Worm (Caenorhabditis elegans) whole organism, late embryonic: Measurements from ENCODE around the gene F23B2.7.

Source experiments
- C08G9.2 ChIP-seq: sonication (generic microtip); optimal IDR thresholded peaks from 2 replicates; lab custom pipeline; 2016; ENCODE audit warnings: mild to moderate bottlenecking, missing genetic modification characterization, moderate library complexity, missing compliant biosample characterization
- C38D4.7 ChIP-seq: fragments of 200-800 bp; sonication (Bioruptor generic); optimal IDR thresholded peaks from 2 replicates; lab custom pipeline; 2018; ENCODE audit warnings: mild to moderate bottlenecking, missing genetic modification characterization, moderate library complexity, missing compliant biosample characterization
- F13H6.1 ChIP-seq: sonication (generic microtip); optimal IDR thresholded peaks from 2 replicates; lab custom pipeline; 2016; ENCODE audit warnings: missing genetic modification characterization, missing compliant biosample characterization
- K02D7.2 ChIP-seq: sonication (generic microtip); optimal IDR thresholded peaks from 2 replicates; lab custom pipeline; 2017; ENCODE audit warnings: mild to moderate bottlenecking, missing genetic modification characterization, missing compliant biosample characterization
- Y22D7AL.16 ChIP-seq: sonication (generic microtip); optimal IDR thresholded peaks from 2 replicates; lab custom pipeline; 2016; ENCODE audit warnings: missing genetic modification characterization, missing compliant biosample characterization
- ama-1 ChIP-seq: fragments of 150-350 bp; optimal IDR thresholded peaks from 2 replicates; lab custom pipeline; 2014
- ceh-18 ChIP-seq: sonication (generic microtip); optimal IDR thresholded peaks from 2 replicates; lab custom pipeline; 2016; ENCODE audit warnings: missing genetic modification characterization, missing compliant biosample characterization
- ceh-19 ChIP-seq: fragments of 200-800 bp; sonication (Bioruptor generic); optimal IDR thresholded peaks from 2 replicates; lab custom pipeline; 2018; ENCODE audit warnings: mild to moderate bottlenecking, missing genetic modification characterization, missing compliant biosample characterization
- ceh-22 ChIP-seq: sonication (generic microtip); optimal IDR thresholded peaks from 2 replicates; lab custom pipeline; 2017; ENCODE audit warnings: missing biosample characterization, missing genetic modification characterization
- ceh-30 ChIP-seq: fragments of 150-350 bp; optimal IDR thresholded peaks from 2 replicates; lab custom pipeline; 2014; ENCODE audit warnings: missing biosample characterization, missing genetic modification characterization
- ceh-34 ChIP-seq: sonication (generic microtip); optimal IDR thresholded peaks from 2 replicates; lab custom pipeline; 2016; ENCODE audit warnings: mild to moderate bottlenecking, missing genetic modification characterization, missing compliant biosample characterization
- ceh-45 ChIP-seq: fragments of 200-800 bp; sonication (Bioruptor generic); IDR thresholded peaks from 2 replicates; pipeline ENCODE4 v1.3.6; 2022; ENCODE audit warnings: missing genetic modification reagents, missing genetic modification characterization, missing compliant biosample characterization
- ceh-48 ChIP-seq: sonication (generic microtip); optimal IDR thresholded peaks from 2 replicates; lab custom pipeline; 2016; ENCODE audit warnings: missing genetic modification characterization, inconsistent platforms, missing compliant biosample characterization
- ceh-6 ChIP-seq: fragments of 200-800 bp; sonication (Bioruptor generic); optimal IDR thresholded peaks from 2 replicates; lab custom pipeline; 2018; ENCODE audit warnings: mild to moderate bottlenecking, missing genetic modification characterization, missing compliant biosample characterization
- ceh-9 ChIP-seq: sonication (generic microtip); optimal IDR thresholded peaks from 2 replicates; lab custom pipeline; 2016; ENCODE audit warnings: mild to moderate bottlenecking, missing genetic modification characterization, inconsistent platforms, missing compliant biosample characterization
- dve-1 ChIP-seq: sonication (generic microtip); optimal IDR thresholded peaks from 2 replicates; lab custom pipeline; 2017; ENCODE audit warnings: antibody characterized with exemption, mild to moderate bottlenecking, missing genetic modification characterization, missing compliant biosample characterization
- eyg-1 ChIP-seq: sonication (generic microtip); optimal IDR thresholded peaks from 2 replicates; lab custom pipeline; 2016; ENCODE audit warnings: missing genotype, missing genetic modification characterization, missing compliant biosample characterization
- gmeb-2 ChIP-seq: sonication (generic microtip); optimal IDR thresholded peaks from 2 replicates; lab custom pipeline; 2016; ENCODE audit warnings: missing genetic modification characterization, inconsistent platforms, missing compliant biosample characterization
- hlh-13 ChIP-seq: fragments of 200-800 bp; sonication (Bioruptor generic); optimal IDR thresholded peaks from 2 replicates; lab custom pipeline; 2018; ENCODE audit warnings: mild to moderate bottlenecking, missing genetic modification characterization, missing compliant biosample characterization
- hlh-30 ChIP-seq: sonication (generic microtip); optimal IDR thresholded peaks from 2 replicates; lab custom pipeline; 2017; ENCODE audit warnings: antibody characterized with exemption, missing genetic modification characterization, missing compliant biosample characterization; ENCODE audit not compliant: insufficient read depth
- hlh-8 ChIP-seq: sonication (generic microtip); optimal IDR thresholded peaks from 2 replicates; lab custom pipeline; 2016; ENCODE audit warnings: missing genotype, missing genetic modification characterization, missing compliant biosample characterization
- lim-6 ChIP-seq: sonication (generic microtip); optimal IDR thresholded peaks from 2 replicates; lab custom pipeline; 2016; ENCODE audit warnings: missing genetic modification characterization, missing compliant biosample characterization
- madf-2 ChIP-seq: sonication (generic microtip); optimal IDR thresholded peaks from 2 replicates; lab custom pipeline; 2017; ENCODE audit warnings: missing genetic modification characterization, missing compliant biosample characterization
- mec-3 ChIP-seq: sonication (generic microtip); optimal IDR thresholded peaks from 2 replicates; lab custom pipeline; 2016; ENCODE audit warnings: borderline replicate concordance, missing genetic modification characterization, missing compliant biosample characterization
- nfya-1 ChIP-seq: sonication (generic microtip); optimal IDR thresholded peaks from 2 replicates; lab custom pipeline; 2017; ENCODE audit warnings: missing genetic modification characterization, mild to moderate bottlenecking, missing compliant biosample characterization, antibody characterized with exemption, moderate library complexity
- odd-2 ChIP-seq: sonication (generic microtip); optimal IDR thresholded peaks from 2 replicates; lab custom pipeline; 2017; ENCODE audit warnings: antibody characterized with exemption, mild to moderate bottlenecking, missing genetic modification characterization, missing compliant biosample characterization
- pat-9 ChIP-seq: fragments of 200-800 bp; sonication (Bioruptor generic); optimal IDR thresholded peaks from 2 replicates; lab custom pipeline; 2018; ENCODE audit warnings: mild to moderate bottlenecking, missing genetic modification characterization, moderate library complexity, missing compliant biosample characterization
- pha-4 ChIP-seq: fragments of 150-350 bp; optimal IDR thresholded peaks from 2 replicates; lab custom pipeline; 2018; ENCODE audit warnings: missing biosample characterization, missing genetic modification reagents, missing genetic modification characterization
- pros-1 ChIP-seq: fragments of 150-350 bp; optimal IDR thresholded peaks from 2 replicates; lab custom pipeline; 2014; ENCODE audit warnings: missing biosample characterization, missing genetic modification reagents, missing genetic modification characterization
- ref-2 ChIP-seq: sonication (generic microtip); optimal IDR thresholded peaks from 2 replicates; lab custom pipeline; 2016; ENCODE audit warnings: missing genetic modification characterization, missing compliant biosample characterization
- rnt-1 ChIP-seq: sonication (generic microtip); optimal IDR thresholded peaks from 2 replicates; lab custom pipeline; 2016; ENCODE audit warnings: missing genetic modification characterization, missing compliant biosample characterization
- sdc-2 ChIP-seq: sonication (generic microtip); optimal IDR thresholded peaks from 2 replicates; lab custom pipeline; 2016; ENCODE audit warnings: missing genotype, missing genetic modification characterization, missing compliant biosample characterization
- sox-2 ChIP-seq: fragments of 200-800 bp; sonication (Bioruptor generic); IDR thresholded peaks from 2 replicates; pipeline ENCODE4 v1.3.6; 2022; ENCODE audit warnings: missing genetic modification reagents, missing genetic modification characterization, missing compliant biosample characterization
- tbx-7 ChIP-seq: sonication (generic microtip); optimal IDR thresholded peaks from 2 replicates; lab custom pipeline; 2016; ENCODE audit warnings: missing genotype, missing genetic modification characterization, missing compliant biosample characterization
- ttx-3 ChIP-seq: sonication (generic microtip); optimal IDR thresholded peaks from 2 replicates; lab custom pipeline; 2016; ENCODE audit warnings: missing genetic modification reagents, missing genetic modification characterization, missing compliant biosample characterization
- unc-3 ChIP-seq, 2 experiments: fragments of 200-800 bp in 1 of 2; sonication (Bioruptor generic) in 1 of 2; sonication (generic microtip) in 1 of 2; conservative IDR thresholded peaks in 1 of 2; optimal IDR thresholded peaks in 1 of 2; 2 replicates each; pipeline versions ENCODE4 v1.3.6 to Lab custom; 2016 to 2022; ENCODE audit warnings: missing compliant biosample characterization in 2 of 2, missing genetic modification characterization in 2 of 2, missing genetic modification reagents in 1 of 2
- unc-42 ChIP-seq: sonication (generic microtip); optimal IDR thresholded peaks from 2 replicates; lab custom pipeline; 2016; ENCODE audit warnings: missing genotype, missing genetic modification characterization, missing compliant biosample characterization
- unc-55 ChIP-seq: sonication (generic microtip); optimal IDR thresholded peaks from 2 replicates; lab custom pipeline; 2017; ENCODE audit warnings: missing biosample characterization, missing genetic modification reagents, missing genetic modification characterization
- unc-86 ChIP-seq: sonication (generic microtip); optimal IDR thresholded peaks from 2 replicates; lab custom pipeline; 2016; ENCODE audit warnings: missing genetic modification characterization, missing compliant biosample characterization

F23B2.7 gene

ce11 chrIV:9118792-9119191 lies 31.5 kb upstream of the F23B2.7 start, which contains the start of gene nrfl-1:
Gene nrfl-1 (plus strand): TSS chrIV:9119092.
- no peak for TF ChIP-seq mec-3 (tag; lab: Kevin White, UChicago)
- TF ChIP-seq dve-1, result no peak
- TF ChIP-seq ceh-45, result no peak
- no peak for TF ChIP-seq rnt-1 (tag; lab: Kevin White, UChicago)
- TF ChIP-seq pros-1 (tag; lab: Kevin White, UChicago), result no peak
- TF ChIP-seq eyg-1 (tag; lab: Kevin White, UChicago), result no peak
- no peak for TF ChIP-seq ceh-6
- TF ChIP-seq C38D4.7, result no peak
- TF ChIP-seq lim-6 (tag; lab: Kevin White, UChicago), result no peak
- no peak for TF ChIP-seq ceh-9 (tag; lab: Kevin White, UChicago)
- no peak for TF ChIP-seq sdc-2 (tag; lab: Kevin White, UChicago)
- TF ChIP-seq madf-2 (tag; lab: Kevin White, UChicago), result no peak
- no peak for TF ChIP-seq gmeb-2 (tag; lab: Kevin White, UChicago)
- TF ChIP-seq unc-3 (GFP tag; conservative IDR thresholded peaks at IDR 0.05; lab: Robert Waterston, UW), result no peak
- no peak for TF ChIP-seq unc-3 (tag; optimal IDR thresholded peaks at IDR 0.05; lab: Kevin White, UChicago)
- no peak for TF ChIP-seq pha-4
- TF ChIP-seq K02D7.2, result no peak
- TF ChIP-seq ceh-22 (tag; lab: Kevin White, UChicago), result no peak
- TF ChIP-seq nfya-1, result no peak
- TF ChIP-seq ttx-3 (tag; lab: Kevin White, UChicago), result no peak
- TF ChIP-seq, all 69 proteins: peak for 0

DNA sequence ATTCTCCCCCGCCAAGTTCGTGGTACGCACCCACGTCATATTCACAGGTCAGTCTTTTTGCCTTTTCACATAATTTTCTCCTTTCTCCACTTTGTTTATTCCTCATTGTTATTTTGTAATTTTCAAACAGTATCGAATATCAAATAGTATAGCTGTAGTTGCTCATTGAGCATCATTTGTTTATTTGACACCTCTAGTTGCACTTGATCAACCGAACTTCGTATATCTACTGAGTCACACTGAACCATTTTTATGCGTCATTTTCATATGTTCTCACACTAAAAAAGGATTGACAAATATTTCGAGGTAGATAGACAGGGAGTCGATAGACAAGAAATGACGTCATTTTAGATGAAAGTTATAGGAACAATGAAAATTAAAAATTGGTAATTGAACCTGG lies 30.1 kb upstream of the F23B2.7 start:
- no peak for TF ChIP-seq madf-2 (tag; lab: Kevin White, UChicago)

DNA sequence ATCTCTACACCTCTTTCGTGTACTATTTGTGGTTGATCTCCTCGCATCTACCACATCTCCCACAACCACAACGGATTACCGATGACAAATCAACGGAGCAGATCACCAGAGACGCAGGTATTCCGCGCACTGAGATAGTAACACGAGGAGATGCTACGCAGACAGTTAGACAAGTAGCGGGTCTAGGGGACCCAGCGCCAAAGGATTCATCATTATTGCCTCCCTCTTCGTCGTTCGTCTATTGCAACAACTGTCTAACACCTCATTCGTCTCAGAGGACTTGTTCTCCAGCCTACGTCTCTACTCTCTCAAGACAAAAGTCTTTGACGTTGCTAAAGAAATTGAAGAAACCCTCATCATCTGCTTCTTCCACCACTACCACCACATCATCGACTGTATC lies 28.7 kb upstream of the F23B2.7 start:
- TF ChIP-seq C08G9.2 (no peak), ceh-6 (no peak), odd-2 (no peak), unc-55 (peak; percentile 9), ref-2 (tag; lab: Kevin White, UChicago) (peak; percentile 31), hlh-30 (tag; lab: Kevin White, UChicago) (no peak), sdc-2 (tag; lab: Kevin White, UChicago) (no peak), hlh-13 (GFP tag; lab: Kevin White, UChicago) (no peak), Y22D7AL.16 (tag; lab: Kevin White, UChicago) (no peak), ceh-30 (no peak), F13H6.1 (tag; lab: Kevin White, UChicago) (no peak), nfya-1 (no peak), ceh-45 (no peak), unc-86 (no peak), K02D7.2 (no peak), tbx-7 (tag; lab: Kevin White, UChicago) (no peak), ttx-3 (tag; lab: Kevin White, UChicago) (no peak), hlh-8 (no peak), unc-42 (no peak), ama-1 (lab: Kevin White, UChicago) (no peak), ceh-18 (peak; percentile 25), ceh-19 (no peak), eyg-1 (tag; lab: Kevin White, UChicago) (no peak), pat-9 (no peak), ceh-34 (no peak), pros-1 (tag; lab: Kevin White, UChicago) (no peak), rnt-1 (tag; lab: Kevin White, UChicago) (peak; percentile 11), ceh-48 (tag; lab: Kevin White, UChicago) (no peak), sox-2 (no peak)
